Fruit fly (Drosophila melanogaster) whole organism, embryonic: ENCODE data around the gene CG5382.

ENCODE experiments used
- ATbp ChIP-seq: fragments of 200-800 bp; sonication (Bioruptor generic); optimal IDR thresholded peaks from 2 replicates; lab custom pipeline; 2017; ENCODE audit warnings: missing biosample characterization, mild to moderate bottlenecking, missing genetic modification characterization, missing genetic modification reagents
- Awh ChIP-seq: fragments of 200-800 bp; sonication (Bioruptor generic); IDR thresholded peaks from 2 replicates; pipeline ENCODE4, ENCODE4 v1.3.6; 2022; ENCODE audit warnings: missing biosample characterization, missing genetic modification characterization
- BtbVII ChIP-seq: fragments of 200-800 bp; sonication (Bioruptor generic); optimal IDR thresholded peaks from 3 replicates; lab custom pipeline; 2017; ENCODE audit warnings: missing biosample characterization, mild to moderate bottlenecking, missing genetic modification characterization
- CG10267 ChIP-seq: fragments of 200-800 bp; sonication (Bioruptor generic); optimal IDR thresholded peaks from 2 replicates; lab custom pipeline; 2018; ENCODE audit warnings: missing biosample characterization, mild to moderate bottlenecking, missing genetic modification characterization, moderate library complexity
- CG10321 ChIP-seq: fragments of 200-800 bp; sonication (Bioruptor generic); IDR thresholded peaks from 2 replicates; pipeline ENCODE4 v1.3.6; 2022; ENCODE audit warnings: missing biosample characterization, missing genetic modification characterization
- CG10366 ChIP-seq: fragments of 200-800 bp; sonication (Bioruptor generic); IDR thresholded peaks from 2 replicates; pipeline ENCODE4 v1.3.6; 2022; ENCODE audit warnings: missing biosample characterization, missing genetic modification characterization
- CG11085 ChIP-seq: fragments of 200-800 bp; sonication (Bioruptor generic); IDR thresholded peaks from 2 replicates; pipeline ENCODE4 v1.3.6; 2022; ENCODE audit warnings: missing biosample characterization, missing genetic modification characterization
- CG11456 ChIP-seq: fragments of 200-800 bp; sonication (Bioruptor generic); IDR thresholded peaks from 3 replicates; pipeline ENCODE4 v1.3.6; 2022; ENCODE audit warnings: missing biosample characterization, missing genetic modification characterization
- CG11696 ChIP-seq: fragments of 200-800 bp; sonication (Bioruptor generic); IDR thresholded peaks from 2 replicates; pipeline ENCODE4 v1.3.6; 2022; ENCODE audit warnings: missing biosample characterization, missing genetic modification characterization
- CG12236 ChIP-seq: fragments of 200-800 bp; sonication (Bioruptor generic); optimal IDR thresholded peaks from 2 replicates; lab custom pipeline; 2016; ENCODE audit warnings: missing biosample characterization, missing genetic modification characterization
- CG12299 ChIP-seq: fragments of 200-800 bp; sonication (Bioruptor generic); optimal IDR thresholded peaks from 2 replicates; lab custom pipeline; 2018; ENCODE audit warnings: missing biosample characterization, mild to moderate bottlenecking, missing genetic modification characterization
- CG12659 ChIP-seq: fragments of 200-800 bp; sonication (Bioruptor generic); optimal IDR thresholded peaks from 3 replicates; lab custom pipeline; 2017; ENCODE audit warnings: mild to moderate bottlenecking, missing biosample characterization, missing genetic modification reagents, missing genetic modification characterization
- CG13296 ChIP-seq: fragments of 200-800 bp; sonication (Bioruptor generic); optimal IDR thresholded peaks from 3 replicates; lab custom pipeline; 2018; ENCODE audit warnings: missing biosample characterization, mild to moderate bottlenecking, missing genetic modification characterization
- CG13624 ChIP-seq: fragments of 200-800 bp; sonication (Bioruptor generic); optimal IDR thresholded peaks from 2 replicates; lab custom pipeline; 2016; ENCODE audit warnings: missing biosample characterization, missing genetic modification characterization
- CG17361 ChIP-seq: fragments of 200-800 bp; sonication (Bioruptor generic); IDR thresholded peaks from 3 replicates; pipeline ENCODE4 v1.3.6; 2022; ENCODE audit warnings: missing biosample characterization, missing genetic modification characterization
- CG17802 ChIP-seq: fragments of 200-800 bp; sonication (Bioruptor generic); optimal IDR thresholded peaks from 2 replicates; lab custom pipeline; 2018; ENCODE audit warnings: missing biosample characterization, mild to moderate bottlenecking, missing genetic modification characterization, moderate library complexity
- CG17912 ChIP-seq: fragments of 200-800 bp; sonication (Bioruptor generic); optimal IDR thresholded peaks from 2 replicates; lab custom pipeline; 2018; ENCODE audit warnings: missing biosample characterization, mild to moderate bottlenecking, missing genetic modification characterization
- CG18011 ChIP-seq: fragments of 200-800 bp; sonication (Bioruptor generic); optimal IDR thresholded peaks from 2 replicates; lab custom pipeline; 2017; ENCODE audit warnings: missing biosample characterization, missing genetic modification characterization, mild to moderate bottlenecking, moderate library complexity, missing genotype
- CG3281 ChIP-seq: fragments of 200-800 bp; sonication (Bioruptor generic); optimal IDR thresholded peaks from 3 replicates; lab custom pipeline; 2017; ENCODE audit warnings: missing biosample characterization, mild to moderate bottlenecking, missing genetic modification characterization
- CG34422 ChIP-seq: fragments of 200-800 bp; sonication (Bioruptor generic); IDR thresholded peaks from 3 replicates; pipeline ENCODE4 v1.3.6; 2022; ENCODE audit warnings: missing biosample characterization, missing genetic modification characterization
- CG3726 ChIP-seq: fragments of 200-800 bp; sonication (Bioruptor generic); IDR thresholded peaks from 3 replicates; pipeline ENCODE4, ENCODE4 v1.3.6; 2022; ENCODE audit warnings: missing biosample characterization, missing genetic modification characterization
- CG3838 ChIP-seq: fragments of 200-800 bp; sonication (Bioruptor generic); optimal IDR thresholded peaks from 3 replicates; lab custom pipeline; 2016; ENCODE audit warnings: missing biosample characterization, missing genetic modification characterization
- CG5953 ChIP-seq: fragments of 200-800 bp; sonication (Bioruptor generic); IDR thresholded peaks from 2 replicates; pipeline ENCODE4 v1.3.6; 2022; ENCODE audit warnings: missing biosample characterization, missing genetic modification characterization
- CG6654 ChIP-seq: fragments of 200-800 bp; sonication (Bioruptor generic); optimal IDR thresholded peaks from 2 replicates; lab custom pipeline; 2017; ENCODE audit warnings: missing biosample characterization, mild to moderate bottlenecking, missing genetic modification characterization
- CG8281 ChIP-seq: fragments of 200-800 bp; sonication (Bioruptor generic); optimal IDR thresholded peaks from 2 replicates; lab custom pipeline; 2018; ENCODE audit warnings: missing biosample characterization, mild to moderate bottlenecking, missing genetic modification characterization, moderate library complexity
- CG9609 ChIP-seq: fragments of 200-800 bp; sonication (Bioruptor generic); optimal IDR thresholded peaks from 3 replicates; lab custom pipeline; 2016; ENCODE audit warnings: missing biosample characterization, missing genetic modification characterization
- Dll ChIP-seq: fragments of 200-800 bp; sonication (Bioruptor generic); IDR thresholded peaks from 4 replicates; pipeline ENCODE4 v1.3.6; 2022; ENCODE audit warnings: missing biosample characterization, missing genetic modification characterization; ENCODE audit not compliant: partially characterized antibody
- Fer2 ChIP-seq: fragments of 200-800 bp; sonication (Bioruptor generic); optimal IDR thresholded peaks from 2 replicates; lab custom pipeline; 2018; ENCODE audit warnings: missing biosample characterization, mild to moderate bottlenecking, missing genetic modification characterization, moderate library complexity
- HmgD ChIP-seq: fragments of 200-800 bp; sonication (Bioruptor generic); optimal IDR thresholded peaks from 3 replicates; lab custom pipeline; 2016; ENCODE audit warnings: missing biosample characterization, missing genetic modification characterization
- Lhr ChIP-seq: fragments of 200-800 bp; sonication (Bioruptor generic); optimal IDR thresholded peaks from 3 replicates; lab custom pipeline; 2017; ENCODE audit warnings: mild to moderate bottlenecking, missing biosample characterization, missing genetic modification reagents, missing genetic modification characterization
- Lim3 ChIP-seq: fragments of 200-800 bp; sonication (Bioruptor generic); IDR thresholded peaks from 2 replicates; pipeline ENCODE4 v1.3.6; 2022; ENCODE audit warnings: missing biosample characterization, missing genetic modification characterization
- Myb ChIP-seq: fragments of 200-800 bp; sonication (Bioruptor generic); optimal IDR thresholded peaks from 2 replicates; lab custom pipeline; 2016; ENCODE audit warnings: missing biosample characterization, missing genetic modification characterization
- NK7.1 ChIP-seq: fragments of 200-800 bp; sonication (Bioruptor generic); optimal IDR thresholded peaks from 3 replicates; lab custom pipeline; 2016; ENCODE audit warnings: missing biosample characterization, missing genetic modification characterization
- Oaz ChIP-seq: fragments of 200-800 bp; sonication (Bioruptor generic); IDR thresholded peaks from 2 replicates; pipeline ENCODE4 v1.3.6; 2022; ENCODE audit warnings: missing biosample characterization, missing genetic modification characterization
- Ptx1 ChIP-seq: fragments of 200-800 bp; sonication (Bioruptor generic); IDR thresholded peaks from 2 replicates; pipeline ENCODE4 v1.3.6; 2022; ENCODE audit warnings: missing biosample characterization, missing genetic modification characterization
- Sry-δ ChIP-seq: fragments of 200-800 bp; sonication (Bioruptor generic); optimal IDR thresholded peaks from 2 replicates; lab custom pipeline; 2016; ENCODE audit warnings: missing biosample characterization, missing genetic modification characterization
- ab ChIP-seq: fragments of 200-800 bp; sonication (Bioruptor generic); optimal IDR thresholded peaks from 2 replicates; lab custom pipeline; 2016; ENCODE audit warnings: missing biosample characterization, missing genetic modification characterization
- chn ChIP-seq: fragments of 200-800 bp; sonication (Bioruptor generic); optimal IDR thresholded peaks from 2 replicates; lab custom pipeline; 2016; ENCODE audit warnings: missing biosample characterization, missing genetic modification characterization
- crc ChIP-seq: fragments of 200-800 bp; sonication (Bioruptor generic); optimal IDR thresholded peaks from 2 replicates; lab custom pipeline; 2016; ENCODE audit warnings: missing biosample characterization, missing genetic modification characterization
- en ChIP-seq: fragments of 200-800 bp; sonication (Bioruptor generic); optimal IDR thresholded peaks from 2 replicates; lab custom pipeline; 2016; ENCODE audit warnings: missing biosample characterization, missing genetic modification characterization
- fd102C ChIP-seq: fragments of 200-800 bp; sonication (Bioruptor generic); optimal IDR thresholded peaks from 2 replicates; lab custom pipeline; 2018; ENCODE audit warnings: missing biosample characterization, mild to moderate bottlenecking, missing genetic modification characterization, moderate library complexity
- fd96Cb ChIP-seq: fragments of 200-800 bp; sonication (Bioruptor generic); optimal IDR thresholded peaks from 2 replicates; lab custom pipeline; 2018; ENCODE audit warnings: missing biosample characterization, mild to moderate bottlenecking, missing genetic modification characterization, moderate library complexity
- jumu ChIP-seq: fragments of 200-800 bp; sonication (Bioruptor generic); optimal IDR thresholded peaks from 3 replicates; lab custom pipeline; 2016; ENCODE audit warnings: missing biosample characterization, missing genetic modification characterization
- knrl ChIP-seq: fragments of 200-800 bp; sonication (Bioruptor generic); IDR thresholded peaks from 3 replicates; pipeline ENCODE4 v1.3.6; 2022; ENCODE audit warnings: missing biosample characterization, missing genetic modification characterization; ENCODE audit not compliant: partially characterized antibody
- onecut ChIP-seq: fragments of 200-800 bp; sonication (Bioruptor generic); IDR thresholded peaks from 2 replicates; pipeline ENCODE4 v1.3.6; 2022; ENCODE audit warnings: missing biosample characterization, missing genetic modification characterization
- org-1 ChIP-seq: fragments of 200-800 bp; sonication (Bioruptor generic); optimal IDR thresholded peaks from 2 replicates; lab custom pipeline; 2017; ENCODE audit warnings: missing biosample characterization, missing genetic modification characterization
- pita ChIP-seq: fragments of 200-800 bp; sonication (Bioruptor generic); optimal IDR thresholded peaks from 2 replicates; lab custom pipeline; 2017; ENCODE audit warnings: missing biosample characterization, mild to moderate bottlenecking, missing genetic modification characterization
- repo ChIP-seq: fragments of 200-800 bp; sonication (Bioruptor generic); optimal IDR thresholded peaks from 2 replicates; lab custom pipeline; 2016; ENCODE audit warnings: missing biosample characterization, missing genetic modification characterization
- shn ChIP-seq: fragments of 200-800 bp; sonication (Bioruptor generic); optimal IDR thresholded peaks from 3 replicates; lab custom pipeline; 2016; ENCODE audit warnings: missing biosample characterization, missing genetic modification characterization
- slou ChIP-seq: fragments of 200-800 bp; sonication (Bioruptor generic); optimal IDR thresholded peaks from 3 replicates; lab custom pipeline; 2016; ENCODE audit warnings: missing biosample characterization, missing genetic modification characterization
- ttk ChIP-seq: fragments of 200-800 bp; sonication (Bioruptor generic); IDR thresholded peaks from 2 replicates; pipeline ENCODE4 v2.1.2; 2022; ENCODE audit warnings: missing biosample characterization, missing genetic modification characterization
- zfh2 ChIP-seq: fragments of 200-800 bp; sonication (Bioruptor generic); optimal IDR thresholded peaks from 2 replicates; lab custom pipeline; 2016; ENCODE audit warnings: missing biosample characterization, missing genetic modification characterization

CG5382 gene

dm6 chr3R:22358810-22359209 is 7.0 kb downstream of the CG5382 start (continued):
- peak; percentile 32 for TF ChIP-seq Sry-δ
- no peak for TF ChIP-seq fd102C
- TF ChIP-seq knrl (GFP tag; lab: Robert Waterston, UW): no peak
- peak; percentile 77 for TF ChIP-seq Ptx1 (GFP tag; lab: Robert Waterston, UW)
- TF ChIP-seq CG8281 (tag; lab: Kevin White, UChicago): peak; percentile 54
- TF ChIP-seq CG11456 (GFP tag; lab: Robert Waterston, UW): 0 out of 3 replicates have a peak, but pooled peaks have one; percentile 35
- TF ChIP-seq CG12236 (GFP tag; lab: Kevin White, UChicago): peak; percentile 66
- no peak for TF ChIP-seq CG17912 (GFP tag; lab: Kevin White, UChicago)
- TF ChIP-seq pita (GFP tag; lab: Kevin White, UChicago): no peak
- TF ChIP-seq CG12299 (tag; lab: Kevin White, UChicago): no peak
- TF ChIP-seq Awh (GFP tag; lab: Robert Waterston, UW): peak; percentile 83
- TF ChIP-seq ttk (GFP tag; lab: Robert Waterston, UW): peak; percentile 72
- TF ChIP-seq CG9609: peak; percentile 23
- no peak for TF ChIP-seq CG18011
- peak; percentile 57 for TF ChIP-seq CG13296 (GFP tag; lab: Kevin White, UChicago)
- TF ChIP-seq CG11696: peak; percentile 66; the same call in 1 of the 2 replicates
- peak; percentile 73 for TF ChIP-seq Lhr (GFP tag; lab: Kevin White, UChicago)
- no peak for TF ChIP-seq slou
- TF ChIP-seq CG17802: peak; percentile 63
- TF ChIP-seq HmgD: peak; percentile 20
- peak; percentile 83 for TF ChIP-seq CG17361 (GFP tag; lab: Robert Waterston, UW)
- TF ChIP-seq CG3726 (GFP tag; lab: Robert Waterston, UW): 0 out of 3 replicates have a peak, but pooled peaks have one; percentile 50
- peak; percentile 57; the same call in 1 of the 2 replicates for TF ChIP-seq CG5953
- TF ChIP-seq BtbVII: peak; percentile 46
- no peak for TF ChIP-seq crc (GFP tag; lab: Kevin White, UChicago)
- no peak for TF ChIP-seq CG10321
- peak; percentile 36 for TF ChIP-seq shn (GFP tag; lab: Kevin White, UChicago)
- TF ChIP-seq CG12659: peak; percentile 54
- TF ChIP-seq CG10267 (tag; lab: Kevin White, UChicago): peak; percentile 65
- no peak for TF ChIP-seq Dll (GFP tag; lab: Robert Waterston, UW)
- peak; percentile 77 for TF ChIP-seq fd96Cb
- TF ChIP-seq CG34422 (GFP tag; lab: Robert Waterston, UW): peak; percentile 62; the same call in 1 of the 3 replicates
- TF ChIP-seq CG11085: peak; percentile 36; the same call in 1 of the 2 replicates
- TF ChIP-seq Lim3 (GFP tag; lab: Robert Waterston, UW): no peak
- TF ChIP-seq onecut (GFP tag; lab: Robert Waterston, UW): peak; percentile 38
- no peak for TF ChIP-seq repo (GFP tag; lab: Kevin White, UChicago)
- peak; percentile 52 for TF ChIP-seq CG3281 (GFP tag; lab: Kevin White, UChicago)
- TF ChIP-seq zfh2 (GFP tag; lab: Kevin White, UChicago): no peak
- TF ChIP-seq CG3838 (GFP tag; lab: Kevin White, UChicago): peak; percentile 53
- TF ChIP-seq CG10366 (GFP tag; lab: Robert Waterston, UW): peak; percentile 50
- TF ChIP-seq Oaz: no peak
- TF ChIP-seq org-1 (GFP tag; lab: Kevin White, UChicago): peak; percentile 69
- no peak for TF ChIP-seq Fer2
- TF ChIP-seq Myb (GFP tag; lab: Kevin White, UChicago): no peak
- peak; percentile 27 for TF ChIP-seq CG13624
- TF ChIP-seq NK7.1 (GFP tag; lab: Kevin White, UChicago): no peak
- TF ChIP-seq jumu (GFP tag; lab: Kevin White, UChicago): no peak
- no peak for TF ChIP-seq ab (GFP tag; lab: Kevin White, UChicago)
- peak; percentile 53 for TF ChIP-seq chn (GFP tag; lab: Kevin White, UChicago)
- TF ChIP-seq CG6654 (GFP tag; lab: Kevin White, UChicago): no peak
- TF ChIP-seq en (GFP tag; lab: Kevin White, UChicago): no peak
- peak; percentile 77 for TF ChIP-seq ATbp
